Fruit fly (Drosophila melanogaster) whole organism, prepupa: Measurements from ENCODE around the gene CG33160.
A peak's percentile ranks its signal among the peaks of the same experiment; 100 is the strongest.

Experiments
- Blimp-1 ChIP-seq: fragments of 200-800 bp; sonication (Bioruptor generic); optimal IDR thresholded peaks from 3 replicates; lab custom pipeline; 2017; ENCODE audit warnings: missing biosample characterization, missing genetic modification characterization, mild to moderate bottlenecking, moderate library complexity, missing genetic modification reagents
- CG10631 ChIP-seq: fragments of 200-800 bp; sonication (Bioruptor generic); optimal IDR thresholded peaks from 2 replicates; lab custom pipeline; 2016; ENCODE audit warnings: missing biosample characterization, missing genetic modification characterization
- CG11294 ChIP-seq: fragments of 200-800 bp; sonication (Bioruptor generic); IDR thresholded peaks from 2 replicates; pipeline ENCODE4 v1.3.6; 2022; ENCODE audit warnings: missing biosample characterization, missing genetic modification characterization
- CG11762 ChIP-seq: fragments of 200-800 bp; sonication (Bioruptor generic); optimal IDR thresholded peaks from 3 replicates; lab custom pipeline; 2016; ENCODE audit warnings: missing biosample characterization, missing genetic modification characterization; ENCODE audit not compliant: insufficient read depth
- CG15336 ChIP-seq: fragments of 200-800 bp; sonication (Bioruptor generic); IDR thresholded peaks from 2 replicates; pipeline ENCODE4 v1.3.6; 2022; ENCODE audit warnings: missing biosample characterization, missing genetic modification characterization
- CG16779 ChIP-seq: fragments of 200-800 bp; sonication (Bioruptor generic); optimal IDR thresholded peaks from 3 replicates; lab custom pipeline; 2017; ENCODE audit warnings: missing biosample characterization, mild to moderate bottlenecking, missing genetic modification characterization
- CG31627 ChIP-seq: fragments of 200-800 bp; sonication (Bioruptor generic); optimal IDR thresholded peaks from 3 replicates; lab custom pipeline; 2016; ENCODE audit warnings: missing biosample characterization, missing genetic modification characterization
- CG32006 ChIP-seq: fragments of 200-800 bp; sonication (Bioruptor generic); optimal IDR thresholded peaks from 3 replicates; lab custom pipeline; 2017; ENCODE audit warnings: missing biosample characterization, mild to moderate bottlenecking, missing genetic modification characterization
- CG4318 ChIP-seq: fragments of 200-800 bp; sonication (Bioruptor generic); optimal IDR thresholded peaks from 3 replicates; lab custom pipeline; 2017; ENCODE audit warnings: missing biosample characterization, mild to moderate bottlenecking, missing genetic modification characterization
- CG6163 ChIP-seq: fragments of 200-800 bp; sonication (Bioruptor generic); IDR thresholded peaks from 3 replicates; pipeline ENCODE4 v1.3.6; 2022; ENCODE audit warnings: missing biosample characterization, missing genetic modification characterization
- CG6276 ChIP-seq: fragments of 200-800 bp; sonication (Bioruptor generic); optimal IDR thresholded peaks from 2 replicates; lab custom pipeline; 2017; ENCODE audit warnings: missing biosample characterization, mild to moderate bottlenecking, missing genetic modification characterization
- CG6792 ChIP-seq: fragments of 200-800 bp; sonication (Bioruptor generic); optimal IDR thresholded peaks from 3 replicates; lab custom pipeline; 2016; ENCODE audit warnings: missing biosample characterization, missing genetic modification characterization
- CG6808 ChIP-seq: fragments of 200-800 bp; sonication (Bioruptor generic); optimal IDR thresholded peaks from 3 replicates; lab custom pipeline; 2017; ENCODE audit warnings: missing biosample characterization, missing genetic modification characterization, mild to moderate bottlenecking, moderate library complexity, missing genetic modification reagents
- CG6854 ChIP-seq: fragments of 200-800 bp; sonication (Bioruptor generic); optimal IDR thresholded peaks from 2 replicates; lab custom pipeline; 2017; ENCODE audit warnings: missing biosample characterization, mild to moderate bottlenecking, missing genetic modification characterization
- CG8119 ChIP-seq: fragments of 200-800 bp; sonication (Bioruptor generic); IDR thresholded peaks from 3 replicates; pipeline ENCODE4 v1.3.6; 2022; ENCODE audit warnings: missing biosample characterization, missing genetic modification characterization
- CG8319 ChIP-seq: fragments of 200-800 bp; sonication (Bioruptor generic); optimal IDR thresholded peaks from 3 replicates; lab custom pipeline; 2016; ENCODE audit warnings: missing biosample characterization, missing genetic modification characterization
- CG8632 ChIP-seq: fragments of 200-800 bp; sonication (Bioruptor generic); optimal IDR thresholded peaks from 3 replicates; lab custom pipeline; 2016; ENCODE audit warnings: missing biosample characterization, missing genetic modification characterization
- CG9139 ChIP-seq: fragments of 200-800 bp; sonication (Bioruptor generic); optimal IDR thresholded peaks from 3 replicates; lab custom pipeline; 2017; ENCODE audit warnings: missing biosample characterization, mild to moderate bottlenecking, missing genetic modification characterization
- Eip75B ChIP-seq: fragments of 200-800 bp; sonication (Bioruptor generic); optimal IDR thresholded peaks from 3 replicates; lab custom pipeline; 2016; ENCODE audit warnings: missing biosample characterization, missing genetic modification characterization
- Eip78C ChIP-seq: fragments of 200-800 bp; sonication (Bioruptor generic); peaks from one replicate; lab custom pipeline; 2016; ENCODE audit warnings: missing biosample characterization, missing genetic modification characterization
- Eip93F ChIP-seq: fragments of 200-800 bp; sonication (Bioruptor generic); optimal IDR thresholded peaks from 2 replicates; lab custom pipeline; 2016; ENCODE audit warnings: missing biosample characterization, mild to moderate bottlenecking, missing genetic modification characterization
- Ets21C ChIP-seq: fragments of 200-800 bp; sonication (Bioruptor generic); optimal IDR thresholded peaks from 3 replicates; lab custom pipeline; 2016; ENCODE audit warnings: missing biosample characterization, missing genetic modification characterization
- Gug ChIP-seq: fragments of 200-800 bp; sonication (Bioruptor generic); IDR thresholded peaks from 2 replicates; pipeline ENCODE4 v1.3.6; 2022; ENCODE audit warnings: missing biosample characterization, missing genetic modification characterization
- Hr38 ChIP-seq: sonication (Bioruptor generic); optimal IDR thresholded peaks from 2 replicates; lab custom pipeline; 2016; ENCODE audit warnings: missing biosample characterization, missing genetic modification characterization
- Hr39 ChIP-seq: fragments of 200-800 bp; sonication (Bioruptor generic); optimal IDR thresholded peaks from 2 replicates; lab custom pipeline; 2016; ENCODE audit warnings: missing biosample characterization, missing genetic modification characterization
- Hr4 ChIP-seq: fragments of 200-800 bp; sonication (Bioruptor generic); optimal IDR thresholded peaks from 3 replicates; lab custom pipeline; 2016; ENCODE audit warnings: missing biosample characterization, missing genetic modification characterization
- Met ChIP-seq: fragments of 200-800 bp; sonication (Bioruptor generic); optimal IDR thresholded peaks from 3 replicates; lab custom pipeline; 2016; ENCODE audit warnings: missing biosample characterization, missing genetic modification characterization
- OdsH ChIP-seq: fragments of 200-800 bp; sonication (Bioruptor generic); optimal IDR thresholded peaks from 3 replicates; lab custom pipeline; 2016; ENCODE audit warnings: missing biosample characterization, missing genetic modification characterization
- Smox ChIP-seq: fragments of 200-800 bp; sonication (Bioruptor generic); optimal IDR thresholded peaks from 3 replicates; lab custom pipeline; 2016; ENCODE audit warnings: missing biosample characterization, missing genetic modification characterization
- Sox102F ChIP-seq: fragments of 200-800 bp; sonication (Bioruptor generic); optimal IDR thresholded peaks from 2 replicates; lab custom pipeline; 2016; ENCODE audit warnings: missing biosample characterization, mild to moderate bottlenecking, missing genetic modification characterization
- Sox14 ChIP-seq: fragments of 200-800 bp; sonication (Bioruptor generic); optimal IDR thresholded peaks from 3 replicates; lab custom pipeline; 2016; ENCODE audit warnings: missing biosample characterization, missing genetic modification characterization
- Sox15 ChIP-seq: fragments of 200-800 bp; sonication (Bioruptor generic); optimal IDR thresholded peaks from 3 replicates; lab custom pipeline; 2016; ENCODE audit warnings: missing biosample characterization, missing genetic modification characterization
- achi ChIP-seq: fragments of 200-800 bp; sonication (Bioruptor generic); optimal IDR thresholded peaks from 3 replicates; lab custom pipeline; 2016; ENCODE audit warnings: missing biosample characterization, missing genetic modification characterization
- acj6 ChIP-seq: fragments of 200-800 bp; sonication (Bioruptor generic); optimal IDR thresholded peaks from 3 replicates; lab custom pipeline; 2016; ENCODE audit warnings: missing biosample characterization, missing genetic modification characterization
- dac ChIP-seq: fragments of 200-800 bp; sonication (Bioruptor generic); optimal IDR thresholded peaks from 2 replicates; lab custom pipeline; 2017; ENCODE audit warnings: missing biosample characterization, mild to moderate bottlenecking, missing genetic modification characterization
- dsx ChIP-seq: fragments of 200-800 bp; optimal IDR thresholded peaks from 3 replicates; lab custom pipeline; 2019; ENCODE audit warnings: missing biosample characterization, mild to moderate bottlenecking, missing genetic modification characterization, moderate library complexity; ENCODE audit not compliant: poor library complexity, severe bottlenecking
- esn ChIP-seq: fragments of 200-800 bp; sonication (Bioruptor generic); optimal IDR thresholded peaks from 2 replicates; lab custom pipeline; 2016; ENCODE audit warnings: missing biosample characterization, mild to moderate bottlenecking, missing genetic modification characterization, moderate library complexity
- fd59A ChIP-seq: fragments of 200-800 bp; sonication (Bioruptor generic); optimal IDR thresholded peaks from 2 replicates; lab custom pipeline; 2017; ENCODE audit warnings: missing biosample characterization, mild to moderate bottlenecking, missing genetic modification characterization, missing genetic modification reagents
- fd85E ChIP-seq: fragments of 200-800 bp; sonication (Bioruptor generic); optimal IDR thresholded peaks from 3 replicates; lab custom pipeline; 2016; ENCODE audit warnings: missing biosample characterization, missing genetic modification characterization
- lz ChIP-seq: fragments of 200-800 bp; sonication (Bioruptor generic); optimal IDR thresholded peaks from 3 replicates; lab custom pipeline; 2016; ENCODE audit warnings: missing biosample characterization, missing genetic modification characterization
- net ChIP-seq: fragments of 200-800 bp; sonication (Bioruptor generic); optimal IDR thresholded peaks from 3 replicates; lab custom pipeline; 2016; ENCODE audit warnings: missing biosample characterization, missing genetic modification characterization
- pdm3 ChIP-seq: fragments of 200-800 bp; sonication (Bioruptor generic); optimal IDR thresholded peaks from 3 replicates; lab custom pipeline; 2016; ENCODE audit warnings: missing biosample characterization, missing genetic modification characterization
- salr ChIP-seq, 2 experiments: fragments of 200-800 bp; sonication (Bioruptor generic); optimal IDR thresholded peaks; 3 replicates each; lab custom pipeline; 2016 to 2018; ENCODE audit warnings: missing biosample characterization in 2 of 2, missing genetic modification characterization in 2 of 2, mild to moderate bottlenecking in 1 of 2
- spab ChIP-seq: fragments of 200-800 bp; sonication (Bioruptor generic); optimal IDR thresholded peaks from 2 replicates; lab custom pipeline; 2017; ENCODE audit warnings: missing biosample characterization, mild to moderate bottlenecking, missing genetic modification characterization, missing genetic modification reagents
- ss ChIP-seq, 2 experiments: fragments of 200-800 bp; sonication (Bioruptor generic); optimal IDR thresholded peaks; 2 replicates in 1 of 2; 3 replicates in 1 of 2; lab custom pipeline; 2017 to 2018; ENCODE audit warnings: mild to moderate bottlenecking in 2 of 2, missing biosample characterization in 2 of 2, missing genetic modification characterization in 2 of 2, moderate library complexity in 1 of 2
- topi ChIP-seq: fragments of 200-800 bp; sonication (Bioruptor generic); optimal IDR thresholded peaks from 3 replicates; lab custom pipeline; 2016; ENCODE audit warnings: missing biosample characterization, missing genetic modification characterization
- vri ChIP-seq: fragments of 200-800 bp; sonication (Bioruptor generic); optimal IDR thresholded peaks from 3 replicates; lab custom pipeline; 2016; ENCODE audit warnings: missing biosample characterization, mild to moderate bottlenecking, missing genetic modification characterization

CG33160 gene

DNA sequence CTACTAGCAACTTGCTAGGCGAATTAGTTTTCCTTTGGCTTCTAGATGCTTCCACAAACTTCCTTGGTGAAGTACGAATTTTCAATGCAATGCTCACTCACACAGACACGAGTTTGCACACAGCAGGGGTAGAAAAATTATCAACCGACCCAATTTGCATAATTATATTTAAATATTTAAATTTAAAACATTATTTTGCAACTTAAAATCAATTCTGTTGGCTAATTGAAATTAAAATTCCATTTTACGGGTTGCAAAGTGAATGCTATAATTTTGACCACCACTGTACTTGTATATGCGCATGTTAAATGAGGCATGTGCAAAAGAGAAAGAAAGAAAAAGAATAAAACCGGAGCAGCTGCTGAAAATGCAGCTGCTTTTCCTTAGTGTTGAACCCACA, 12.1 kb downstream of the CG33160 start (continued):
- TF ChIP-seq Eip93F (GFP tag; lab: Kevin White, UChicago) (peak; percentile 93), CG32006 (GFP tag; lab: Kevin White, UChicago) (peak; percentile 99), CG11762 (GFP tag; lab: Kevin White, UChicago) (peak; percentile 97), Hr4 (GFP tag; lab: Kevin White, UChicago) (peak; percentile 96), CG4318 (GFP tag; lab: Kevin White, UChicago) (peak; percentile 94), Hr38 (GFP tag; lab: Kevin White, UChicago) (no peak), acj6 (GFP tag; lab: Kevin White, UChicago) (peak; percentile 97), Met (GFP tag; lab: Kevin White, UChicago) (peak; percentile 97), Eip75B (GFP tag; lab: Kevin White, UChicago) (peak; percentile 96), OdsH (GFP tag; lab: Kevin White, UChicago) (peak; percentile 98), CG6163 (peak; percentile 99)

DNA sequence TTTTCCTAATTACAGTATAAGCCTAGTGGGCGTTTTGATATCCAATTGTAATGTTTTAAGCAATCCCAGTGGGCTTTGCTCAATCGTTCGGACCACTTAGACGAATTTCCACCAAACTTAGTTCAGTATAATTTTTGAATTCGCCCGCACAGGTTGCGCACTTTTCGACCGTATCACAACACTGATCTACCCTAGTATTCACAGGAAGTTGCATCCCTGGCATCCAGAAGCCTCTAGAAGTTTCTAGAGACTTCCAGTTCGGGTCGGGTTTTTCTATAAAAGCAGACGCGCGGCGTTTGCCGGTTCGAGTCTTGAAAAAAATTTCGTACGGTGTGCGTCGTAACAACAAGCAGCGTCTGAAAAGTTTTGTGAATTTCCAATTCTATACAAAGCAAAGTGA, 13.3 kb downstream of the CG33160 start, which contains the start of gene Hsp83:
Hsp83 (plus strand) TSS at position 58 of the 400 bp plus-strand sequence.
- TF ChIP-seq Ets21C (GFP tag; lab: Kevin White, UChicago): peak; percentile 76
- TF ChIP-seq pdm3 (GFP tag; lab: Kevin White, UChicago): peak; percentile 88
- TF ChIP-seq CG8632 (GFP tag; lab: Kevin White, UChicago): peak; percentile 92
- peak; percentile 82 for TF ChIP-seq CG11762 (GFP tag; lab: Kevin White, UChicago)
- peak; percentile 77 for TF ChIP-seq CG10631 (GFP tag; lab: Kevin White, UChicago)
- TF ChIP-seq CG32006 (GFP tag; lab: Kevin White, UChicago): peak; percentile 69
- TF ChIP-seq CG8319 (GFP tag; lab: Kevin White, UChicago): peak; percentile 89
- peak; percentile 93 for TF ChIP-seq CG6808
- peak; percentile 82 for TF ChIP-seq CG8119 (GFP tag; lab: Robert Waterston, UW)
- TF ChIP-seq Eip75B (GFP tag; lab: Kevin White, UChicago): peak; percentile 95
- peak; percentile 98 for TF ChIP-seq Sox102F (GFP tag; lab: Kevin White, UChicago)
- peak; percentile 93 for TF ChIP-seq lz (GFP tag; lab: Kevin White, UChicago)
- TF ChIP-seq CG16779 (tag; lab: Kevin White, UChicago): peak; percentile 98
- TF ChIP-seq Sox14 (GFP tag; lab: Kevin White, UChicago): peak; percentile 84
- TF ChIP-seq CG15336 (GFP tag; lab: Robert Waterston, UW): peak; percentile 72
- TF ChIP-seq net (GFP tag; lab: Kevin White, UChicago): peak; percentile 96
- TF ChIP-seq CG9139: peak; percentile 98
- TF ChIP-seq CG11294 (GFP tag; lab: Robert Waterston, UW): peak; percentile 53; the same call in 1 of the 2 replicates
- peak; percentile 94 for TF ChIP-seq Met (GFP tag; lab: Kevin White, UChicago)
- TF ChIP-seq Eip78C: peak; percentile 99
- TF ChIP-seq Hr4 (GFP tag; lab: Kevin White, UChicago): peak; percentile 72
- TF ChIP-seq CG4318 (GFP tag; lab: Kevin White, UChicago): peak; percentile 34
- peak; percentile 84 for TF ChIP-seq OdsH (GFP tag; lab: Kevin White, UChicago)
- peak; percentile 3 to 90 for TF ChIP-seq salr (GFP tag; optimal IDR thresholded peaks at IDR 0.05; lab: Kevin White, UChicago)
- peak; percentile 92 for TF ChIP-seq topi (GFP tag; lab: Kevin White, UChicago)
- peak; percentile 79 for TF ChIP-seq spab (GFP tag; lab: Kevin White, UChicago)
- peak; percentile 94 for TF ChIP-seq fd85E (GFP tag; lab: Kevin White, UChicago)
- TF ChIP-seq CG31627 (GFP tag; lab: Kevin White, UChicago): peak; percentile 83
- TF ChIP-seq CG6854 (GFP tag; lab: Kevin White, UChicago): peak; percentile 100
- TF ChIP-seq dsx (GFP tag; lab: Kevin White, UChicago): peak; percentile 77
- peak; percentile 90 for TF ChIP-seq CG6792 (GFP tag; lab: Kevin White, UChicago)
- peak; percentile 68 for TF ChIP-seq dac (GFP tag; lab: Kevin White, UChicago)
- peak; percentile 85 for TF ChIP-seq fd59A (GFP tag; lab: Kevin White, UChicago)
- peak; percentile 85 for TF ChIP-seq acj6 (GFP tag; lab: Kevin White, UChicago)
- TF ChIP-seq Blimp-1 (GFP tag; lab: Kevin White, UChicago): peak; percentile 91
- TF ChIP-seq vri: peak; percentile 98
- no peak for TF ChIP-seq Hr38 (GFP tag; lab: Kevin White, UChicago)
- TF ChIP-seq Eip93F (GFP tag; lab: Kevin White, UChicago): peak; percentile 89
- TF ChIP-seq esn: peak; percentile 97
- TF ChIP-seq CG6276 (GFP tag; lab: Kevin White, UChicago): no peak
- peak; percentile 88 for TF ChIP-seq Smox (GFP tag; lab: Kevin White, UChicago)
- peak; percentile 75 for TF ChIP-seq Hr39 (GFP tag; lab: Kevin White, UChicago)
- peak; percentile 18 for TF ChIP-seq Sox15 (GFP tag; lab: Kevin White, UChicago)
- TF ChIP-seq Gug (GFP tag; lab: Robert Waterston, UW): peak; percentile 70
- peak; percentile 98 for TF ChIP-seq ss (GFP tag; optimal IDR thresholded peaks at IDR 0.05; lab: Kevin White, UChicago)
- TF ChIP-seq achi (GFP tag; lab: Kevin White, UChicago): peak; percentile 88
